Fruit fly (Drosophila melanogaster) whole organism, adult: Measurements from ENCODE around the gene CG7386.

Source experiments
- CG11617 ChIP-seq: fragments of 200-800 bp; sonication (Bioruptor generic); optimal IDR thresholded peaks from 2 replicates; lab custom pipeline; 2017; ENCODE audit warnings: mild to moderate bottlenecking, missing biosample characterization, missing genetic modification reagents, missing genetic modification characterization
- CG12768 ChIP-seq: fragments of 200-800 bp; sonication (Bioruptor generic); optimal IDR thresholded peaks from 2 replicates; lab custom pipeline; 2017; ENCODE audit warnings: missing biosample characterization, missing genetic modification characterization, mild to moderate bottlenecking, moderate library complexity, missing genetic modification reagents
- CG14711 ChIP-seq: fragments of 200-800 bp; sonication (Bioruptor generic); optimal IDR thresholded peaks from 2 replicates; lab custom pipeline; 2018; ENCODE audit warnings: missing biosample characterization, mild to moderate bottlenecking, missing genetic modification characterization, moderate library complexity
- CG1620 ChIP-seq: fragments of 200-800 bp; sonication (Bioruptor generic); optimal IDR thresholded peaks from 2 replicates; lab custom pipeline; 2016; ENCODE audit warnings: missing biosample characterization, missing genetic modification characterization
- CG33017 ChIP-seq: fragments of 200-800 bp; sonication (Bioruptor generic); optimal IDR thresholded peaks from 2 replicates; lab custom pipeline; 2018; ENCODE audit warnings: missing biosample characterization, mild to moderate bottlenecking, missing genetic modification characterization, moderate library complexity
- CG5204 ChIP-seq: fragments of 200-800 bp; sonication (Bioruptor generic); optimal IDR thresholded peaks from 2 replicates; lab custom pipeline; 2016; ENCODE audit warnings: missing biosample characterization, missing genetic modification characterization
- CG7045 ChIP-seq: fragments of 200-800 bp; sonication (Bioruptor generic); optimal IDR thresholded peaks from 2 replicates; lab custom pipeline; 2017; ENCODE audit warnings: missing biosample characterization, mild to moderate bottlenecking, missing genetic modification characterization
- CG7101 ChIP-seq: fragments of 200-800 bp; sonication (Bioruptor generic); optimal IDR thresholded peaks from 2 replicates; lab custom pipeline; 2018; ENCODE audit warnings: missing biosample characterization, mild to moderate bottlenecking, missing genetic modification characterization, moderate library complexity
- Clk ChIP-seq: fragments of 200-800 bp; sonication (Bioruptor generic); optimal IDR thresholded peaks from 2 replicates; lab custom pipeline; 2017; ENCODE audit warnings: missing biosample characterization, missing genetic modification characterization
- Crg-1 ChIP-seq: fragments of 200-800 bp; sonication (Bioruptor generic); optimal IDR thresholded peaks from 2 replicates; lab custom pipeline; 2016; ENCODE audit warnings: missing biosample characterization, missing genetic modification characterization
- Hr96 ChIP-seq: fragments of 200-800 bp; sonication (Bioruptor generic); optimal IDR thresholded peaks from 2 replicates; lab custom pipeline; 2016; ENCODE audit warnings: missing biosample characterization, missing genetic modification characterization
- Mnt ChIP-seq: fragments of 200-800 bp; sonication (Bioruptor generic); optimal IDR thresholded peaks from 2 replicates; lab custom pipeline; 2016; ENCODE audit warnings: missing biosample characterization, mild to moderate bottlenecking, missing genetic modification characterization
- bab1 ChIP-seq: fragments of 200-800 bp; sonication (Bioruptor generic); optimal IDR thresholded peaks from 3 replicates; lab custom pipeline; 2019; ENCODE audit warnings: missing biosample characterization, mild to moderate bottlenecking, missing genetic modification characterization, moderate library complexity
- cic ChIP-seq: fragments of 200-800 bp; sonication (Bioruptor generic); optimal IDR thresholded peaks from 2 replicates; lab custom pipeline; 2017; ENCODE audit warnings: missing biosample characterization, mild to moderate bottlenecking, missing genetic modification characterization, moderate library complexity
- cnc ChIP-seq, 2 experiments: fragments of >200 bp; optimal IDR thresholded peaks; 2 replicates each; lab custom pipeline; 2017
- kay ChIP-seq: fragments of 200-800 bp; sonication (Bioruptor generic); peaks from one replicate; lab custom pipeline; 2016; ENCODE audit warnings: missing biosample characterization, missing genetic modification characterization, borderline replicate concordance
- ovo ChIP-seq: fragments of 200-800 bp; sonication (Bioruptor generic); optimal IDR thresholded peaks from 2 replicates; lab custom pipeline; 2016; ENCODE audit warnings: missing biosample characterization, missing genetic modification characterization
- pad ChIP-seq: fragments of 200-800 bp; sonication (Bioruptor generic); optimal IDR thresholded peaks from 3 replicates; lab custom pipeline; 2017; ENCODE audit warnings: missing biosample characterization, missing genetic modification characterization, mild to moderate bottlenecking, moderate library complexity, missing genetic modification reagents
- tj ChIP-seq: fragments of 200-800 bp; sonication (Bioruptor generic); optimal IDR thresholded peaks from 3 replicates; lab custom pipeline; 2017; ENCODE audit warnings: missing biosample characterization, mild to moderate bottlenecking, missing genetic modification characterization, moderate library complexity
- toe ChIP-seq: fragments of 200-800 bp; sonication (Bioruptor generic); optimal IDR thresholded peaks from 2 replicates; lab custom pipeline; 2016; ENCODE audit warnings: missing biosample characterization, missing genetic modification characterization

CG7386 gene

DNA sequence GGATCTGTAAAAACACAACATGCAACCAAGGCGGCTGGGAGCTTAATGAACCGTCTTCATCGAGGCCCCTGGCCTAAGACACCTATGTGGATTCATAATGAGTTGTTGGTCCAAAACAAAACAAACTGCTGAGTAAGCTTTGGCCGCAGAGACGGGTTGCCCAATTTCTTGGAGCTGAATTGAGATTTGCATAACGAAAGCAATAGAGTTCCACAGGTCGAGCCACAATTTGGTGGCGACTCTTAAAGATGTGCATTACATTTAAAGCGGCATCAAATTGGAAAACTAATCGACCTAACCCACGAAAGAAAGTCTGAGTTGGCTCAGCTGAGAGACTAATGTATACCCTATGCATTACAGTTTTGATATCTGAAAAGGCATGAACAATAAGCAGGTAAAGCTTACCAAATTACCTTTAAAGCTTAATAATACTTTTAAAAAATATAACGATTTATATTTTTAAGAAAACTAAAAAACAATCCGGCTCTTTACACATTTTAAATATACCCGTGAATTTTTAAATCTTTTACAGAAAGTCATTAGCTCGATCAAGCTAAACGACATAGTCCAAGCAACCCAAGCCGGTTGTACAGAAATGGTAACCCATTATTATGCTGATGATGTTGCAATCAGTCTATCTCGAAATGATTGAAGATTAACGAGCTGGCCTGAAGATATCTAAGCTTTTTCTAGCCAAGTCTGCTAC, 32.1 kb upstream of the CG7386 start, which contains the start of gene CG13297:
Gene CG13297 (minus strand): TSS at position 51 of the 706 bp plus-strand sequence.
- TF ChIP-seq pad (GFP tag; lab: Kevin White, UChicago) (no peak), CG7101 (tag; lab: Kevin White, UChicago) (no peak), CG7045 (GFP tag; lab: Kevin White, UChicago) (no peak), CG33017 (tag; lab: Kevin White, UChicago) (no peak), tj (GFP tag; lab: Kevin White, UChicago) (no peak), ovo (GFP tag; lab: Kevin White, UChicago) (no peak), CG14711 (tag; lab: Kevin White, UChicago) (no peak), Clk (no peak), CG5204 (no peak), kay (GFP tag; lab: Kevin White, UChicago) (no peak), Crg-1 (GFP tag; lab: Kevin White, UChicago) (no peak), Mnt (no peak), cic (no peak), Hr96 (GFP tag; lab: Kevin White, UChicago) (no peak)

DNA sequence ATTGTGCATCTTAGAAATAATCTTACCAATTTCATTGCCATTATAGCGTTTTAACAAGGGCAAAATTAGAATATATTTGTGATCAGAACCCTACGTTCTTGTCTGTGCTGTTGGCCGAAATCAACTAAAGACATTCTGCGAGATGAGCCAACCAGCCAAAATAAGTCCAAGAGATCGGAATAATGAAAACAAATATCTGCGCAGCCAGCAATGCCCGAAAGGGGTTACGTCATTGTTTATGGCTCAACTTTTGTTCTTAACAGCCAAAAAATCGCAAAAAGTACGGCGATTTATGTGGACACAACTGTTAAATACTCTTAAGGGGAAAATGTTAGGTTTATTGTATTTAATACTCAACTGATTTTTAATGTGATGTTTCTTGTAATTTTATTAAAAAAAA, 31.0 kb upstream of the CG7386 start, which contains the start of gene Cpr65Ay:
Gene Cpr65Ay (minus strand): TSS at position 101 of the 400 bp plus-strand sequence.
- TF ChIP-seq Clk (no peak), CG7101 (tag; lab: Kevin White, UChicago) (no peak), CG1620 (GFP tag; lab: Kevin White, UChicago) (no peak), CG14711 (tag; lab: Kevin White, UChicago) (no peak), tj (GFP tag; lab: Kevin White, UChicago) (no peak), kay (GFP tag; lab: Kevin White, UChicago) (no peak), cnc (optimal IDR thresholded peaks at IDR 0.05; lab: Kevin White, UChicago) (no peak), CG33017 (tag; lab: Kevin White, UChicago) (no peak), Hr96 (GFP tag; lab: Kevin White, UChicago) (no peak), Crg-1 (GFP tag; lab: Kevin White, UChicago) (no peak), CG12768 (GFP tag; lab: Kevin White, UChicago) (no peak), Mnt (no peak), CG11617 (no peak), ovo (GFP tag; lab: Kevin White, UChicago) (no peak), cic (no peak)

DNA sequence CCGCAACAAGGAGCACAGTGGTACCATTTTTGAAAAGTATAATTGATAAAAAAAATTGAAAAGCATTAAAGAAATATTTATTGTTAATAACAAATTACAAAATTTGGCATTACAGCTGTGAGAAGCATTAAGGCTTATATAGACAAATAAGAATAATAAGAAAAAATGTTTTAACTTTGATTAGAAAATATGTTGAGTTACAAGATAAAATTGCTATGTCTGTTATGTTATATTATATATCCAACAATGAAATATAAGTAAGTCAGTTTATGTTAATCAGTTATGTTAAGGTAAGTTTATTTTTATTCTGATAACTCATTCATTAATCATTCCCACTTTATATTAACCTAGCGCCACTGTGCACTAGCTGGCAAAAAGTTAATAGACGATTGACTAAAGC, 29.7 kb upstream of the CG7386 start:
- TF ChIP-seq CG1620 (GFP tag; lab: Kevin White, UChicago) (no peak), Hr96 (GFP tag; lab: Kevin White, UChicago) (no peak), pad (GFP tag; lab: Kevin White, UChicago) (no peak), cic (no peak), kay (GFP tag; lab: Kevin White, UChicago) (no peak), toe (GFP tag; lab: Kevin White, UChicago) (no peak), CG11617 (no peak), tj (GFP tag; lab: Kevin White, UChicago) (no peak), CG5204 (no peak), bab1 (no peak), CG7045 (GFP tag; lab: Kevin White, UChicago) (no peak), CG12768 (GFP tag; lab: Kevin White, UChicago) (no peak), cnc (optimal IDR thresholded peaks at IDR 0.05; lab: Kevin White, UChicago) (no peak), CG7101 (tag; lab: Kevin White, UChicago) (no peak), Clk (no peak), ovo (GFP tag; lab: Kevin White, UChicago) (no peak), CG14711 (tag; lab: Kevin White, UChicago) (no peak), Mnt (no peak), CG33017 (tag; lab: Kevin White, UChicago) (no peak), Crg-1 (GFP tag; lab: Kevin White, UChicago) (no peak)

DNA sequence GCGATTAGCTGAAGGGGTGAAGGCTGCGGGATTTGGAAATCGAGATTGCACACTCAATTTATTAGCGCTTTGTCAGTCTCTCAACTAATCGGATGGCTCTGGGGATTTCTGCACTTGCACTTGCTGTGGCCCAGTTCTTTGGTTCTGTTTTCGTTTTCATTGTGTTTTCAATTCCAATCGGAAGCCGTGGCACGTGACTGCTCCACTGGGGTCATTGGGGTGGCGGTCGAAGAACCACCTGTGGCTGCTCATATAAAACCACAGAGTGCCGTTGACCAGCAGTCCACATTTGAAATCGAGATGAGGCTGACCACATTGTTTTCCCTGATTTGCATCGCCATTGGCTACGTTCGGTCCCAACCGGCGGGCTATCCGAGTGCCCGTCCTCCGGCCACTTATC, 29.0 kb upstream of the CG7386 start, which contains the start of gene Cpr65Az:
Gene Cpr65Az (plus strand): TSS at position 301 of the 400 bp plus-strand sequence.
- TF ChIP-seq CG1620 (GFP tag; lab: Kevin White, UChicago) (no peak), Hr96 (GFP tag; lab: Kevin White, UChicago) (no peak)

DNA sequence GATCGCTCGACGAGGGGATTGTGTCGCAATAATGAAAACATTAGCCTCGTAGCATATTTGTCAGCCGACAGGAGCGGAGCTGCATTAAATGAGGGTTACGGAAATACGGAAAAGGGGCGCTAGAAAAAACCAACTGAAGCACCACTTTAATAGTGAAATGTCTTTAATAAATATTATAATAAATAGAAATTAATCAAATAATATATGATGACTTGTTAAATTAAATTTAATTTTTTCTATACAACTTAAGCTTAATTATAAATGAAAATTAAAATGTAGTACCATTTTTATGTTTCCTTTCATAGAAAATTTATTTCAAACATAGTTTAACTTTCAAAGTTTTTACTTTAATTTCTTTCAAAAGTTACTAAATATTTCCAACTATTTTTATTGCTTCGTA, 27.5 kb upstream of the CG7386 start:
- TF ChIP-seq CG5204 (no peak), Crg-1 (GFP tag; lab: Kevin White, UChicago) (no peak), Hr96 (GFP tag; lab: Kevin White, UChicago) (no peak), CG14711 (tag; lab: Kevin White, UChicago) (no peak), CG1620 (GFP tag; lab: Kevin White, UChicago) (no peak), bab1 (no peak), tj (GFP tag; lab: Kevin White, UChicago) (no peak), kay (GFP tag; lab: Kevin White, UChicago) (no peak), pad (GFP tag; lab: Kevin White, UChicago) (no peak), toe (GFP tag; lab: Kevin White, UChicago) (no peak), CG12768 (GFP tag; lab: Kevin White, UChicago) (no peak), cic (no peak)

DNA sequence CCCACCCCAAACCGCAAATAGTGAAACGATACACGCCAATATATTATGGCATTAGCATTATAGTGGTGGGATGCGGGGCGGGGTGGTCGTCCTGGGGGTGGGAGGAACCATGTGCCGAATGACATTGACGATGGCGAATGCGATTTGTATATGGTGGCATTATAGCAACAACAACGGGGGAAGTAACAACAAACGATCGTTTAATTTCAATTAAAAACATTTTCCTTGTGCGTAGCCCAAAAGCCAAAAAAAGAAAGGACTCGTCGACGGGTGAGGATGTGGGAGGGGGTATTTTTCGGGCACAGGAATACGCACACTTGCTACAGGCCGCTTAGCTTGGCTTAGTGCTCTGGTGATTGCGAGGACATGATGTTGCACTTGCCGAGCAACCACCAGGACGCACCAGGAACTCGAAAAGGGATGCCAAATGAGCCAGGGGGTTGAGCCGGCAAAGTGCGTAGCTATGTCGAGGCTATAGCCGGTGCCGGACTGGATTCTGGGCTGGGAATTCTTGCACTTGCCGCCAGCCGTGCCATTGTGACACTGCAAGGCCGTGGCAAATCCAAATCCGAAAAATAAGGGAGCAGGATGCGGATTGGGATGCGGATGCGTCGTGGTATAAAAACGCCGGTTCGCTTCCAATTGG, 26.9 kb upstream of the CG7386 start, which contains the start of gene Prdm13:
Gene Prdm13 (plus strand): TSS at position 645 of the 646 bp plus-strand sequence.
- TF ChIP-seq cnc (optimal IDR thresholded peaks at IDR 0.05; lab: Kevin White, UChicago) (no peak), CG11617 (no peak), toe (GFP tag; lab: Kevin White, UChicago) (no peak), CG14711 (tag; lab: Kevin White, UChicago) (no peak), Mnt (no peak), CG7101 (tag; lab: Kevin White, UChicago) (no peak), ovo (GFP tag; lab: Kevin White, UChicago) (no peak), CG12768 (GFP tag; lab: Kevin White, UChicago) (no peak), Clk (no peak), CG5204 (no peak), CG7045 (GFP tag; lab: Kevin White, UChicago) (no peak), Hr96 (GFP tag; lab: Kevin White, UChicago) (no peak)
